Fruit fly (Drosophila melanogaster) whole organism, embryonic: ENCODE data around the gene SecS.
A peak's percentile ranks its signal among the peaks of the same experiment; 100 is the strongest.

Experiments used
- CG12659 ChIP-seq: fragments of 200-800 bp; sonication (Bioruptor generic); optimal IDR thresholded peaks from 3 replicates; lab custom pipeline; 2017; ENCODE audit warnings: mild to moderate bottlenecking, missing biosample characterization, missing genetic modification reagents, missing genetic modification characterization
- CG13296 ChIP-seq: fragments of 200-800 bp; sonication (Bioruptor generic); optimal IDR thresholded peaks from 3 replicates; lab custom pipeline; 2018; ENCODE audit warnings: missing biosample characterization, mild to moderate bottlenecking, missing genetic modification characterization
- CG1602 ChIP-seq: fragments of 200-800 bp; sonication (Bioruptor generic); optimal IDR thresholded peaks from 3 replicates; lab custom pipeline; 2016; ENCODE audit warnings: missing biosample characterization, missing genetic modification characterization
- Hey ChIP-seq: fragments of 200-800 bp; sonication (Bioruptor generic); optimal IDR thresholded peaks from 3 replicates; lab custom pipeline; 2018; ENCODE audit warnings: missing biosample characterization, mild to moderate bottlenecking, missing genetic modification characterization
- pum ChIP-seq: fragments of 200-800 bp; sonication (Bioruptor generic); optimal IDR thresholded peaks from 2 replicates; lab custom pipeline; 2016; ENCODE audit warnings: missing biosample characterization, missing genetic modification characterization

DNA sequence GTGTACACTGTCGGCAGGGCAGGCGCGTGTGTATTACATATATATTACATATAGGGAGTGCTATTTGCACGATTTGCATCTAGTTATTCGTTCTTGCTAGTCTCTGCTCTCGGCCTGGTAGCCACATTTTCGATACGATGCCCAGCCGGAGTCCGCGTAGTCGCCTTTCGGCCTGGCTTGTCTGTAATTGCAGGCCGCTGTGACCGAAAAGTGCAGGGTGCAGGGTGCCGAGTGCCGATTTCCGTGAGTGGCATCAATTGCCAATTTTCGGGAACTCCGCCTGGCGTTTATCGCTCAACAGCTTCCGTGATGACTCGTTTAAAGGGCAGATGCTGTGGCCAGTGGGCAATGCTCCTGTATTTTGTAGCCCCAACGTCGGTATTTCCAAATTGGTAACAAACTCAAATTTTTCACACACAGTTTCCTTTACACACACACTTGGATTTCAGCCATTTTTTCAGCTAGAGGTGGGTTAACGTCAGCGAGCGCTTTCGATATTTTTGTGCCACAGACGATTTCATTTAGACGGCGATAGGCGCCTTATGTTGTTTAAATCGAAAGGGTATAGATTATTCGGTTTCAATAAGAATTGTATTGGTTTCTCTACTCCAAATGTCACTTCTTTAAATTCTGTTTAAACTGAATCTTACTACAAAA lies 13.2 kb upstream of the SecS start, which contains the start of gene CG2926:
- TF ChIP-seq CG12659 (peak; percentile 62), pum (peak; percentile 17), CG1602 (GFP tag; lab: Kevin White, UChicago) (no peak), Hey (tag; lab: Kevin White, UChicago) (no peak), CG13296 (no peak)
